Worm (Caenorhabditis elegans): ENCODE results near the gene F20D1.3.

F20D1.3 gene

ce11 chrX:15027997-15028396 is 52.1 kb downstream of the F20D1.3 start:
- TF ChIP-seq ztf-29 (GFP tag; IDR thresholded peaks at IDR 0.05) (no peak), ztf-23 (GFP tag; IDR thresholded peaks at IDR 0.05) (no peak), tab-1 (GFP tag; IDR thresholded peaks at IDR 0.05) (no peak), T22C8.4 (GFP tag; IDR thresholded peaks at IDR 0.05) (no peak), cog-1 (tag; optimal IDR thresholded peaks at IDR 0.05) (no peak), flt-1 (GFP tag; IDR thresholded peaks at IDR 0.05) (no peak), med-1 (GFP tag; optimal IDR thresholded peaks at IDR 0.05; ENCODE audit: insufficient read depth) (no peak), ref-1 (GFP tag; conservative IDR thresholded peaks at IDR 0.05) (no peak), klf-2 (GFP tag; conservative IDR thresholded peaks at IDR 0.05) (no peak)
